Fruit fly (Drosophila melanogaster) whole organism, embryonic: ENCODE measurements around the gene HBS1.

Experiments
- ATbp ChIP-seq: fragments of 200-800 bp; sonication (Bioruptor generic); optimal IDR thresholded peaks from 2 replicates; lab custom pipeline; 2017; ENCODE audit warnings: missing biosample characterization, mild to moderate bottlenecking, missing genetic modification characterization, missing genetic modification reagents
- CG12071 ChIP-seq: fragments of 200-800 bp; sonication (Bioruptor generic); optimal IDR thresholded peaks from 3 replicates; lab custom pipeline; 2018; ENCODE audit warnings: missing biosample characterization, mild to moderate bottlenecking, missing genetic modification characterization
- CG13624 ChIP-seq: fragments of 200-800 bp; sonication (Bioruptor generic); optimal IDR thresholded peaks from 2 replicates; lab custom pipeline; 2016; ENCODE audit warnings: missing biosample characterization, missing genetic modification characterization
- CG13894 ChIP-seq: fragments of 200-800 bp; sonication (Bioruptor generic); optimal IDR thresholded peaks from 3 replicates; lab custom pipeline; 2018; ENCODE audit warnings: missing biosample characterization, mild to moderate bottlenecking, missing genetic modification characterization, moderate library complexity
- CG16813 ChIP-seq: fragments of 200-800 bp; sonication (Bioruptor generic); IDR thresholded peaks from 3 replicates; pipeline ENCODE4 v1.3.6; 2022; ENCODE audit warnings: missing biosample characterization, missing genetic modification characterization; ENCODE audit not compliant: partially characterized antibody
- CG17361 ChIP-seq: fragments of 200-800 bp; sonication (Bioruptor generic); IDR thresholded peaks from 3 replicates; pipeline ENCODE4 v1.3.6; 2022; ENCODE audit warnings: missing biosample characterization, missing genetic modification characterization
- CG18011 ChIP-seq: fragments of 200-800 bp; sonication (Bioruptor generic); optimal IDR thresholded peaks from 2 replicates; lab custom pipeline; 2017; ENCODE audit warnings: missing biosample characterization, missing genetic modification characterization, mild to moderate bottlenecking, moderate library complexity, missing genotype
- CG18764 ChIP-seq: fragments of 200-800 bp; sonication (Bioruptor generic); optimal IDR thresholded peaks from 3 replicates; lab custom pipeline; 2016; ENCODE audit warnings: missing biosample characterization, missing genetic modification characterization
- CG2712 ChIP-seq: fragments of 200-800 bp; optimal IDR thresholded peaks from 3 replicates; lab custom pipeline; 2019; ENCODE audit warnings: missing biosample characterization, mild to moderate bottlenecking, missing genetic modification characterization, moderate library complexity
- CG4404 ChIP-seq: fragments of 200-800 bp; sonication (Bioruptor generic); IDR thresholded peaks from 2 replicates; pipeline ENCODE4 v1.3.6; 2022; ENCODE audit warnings: missing biosample characterization, missing genetic modification characterization
- CG5245 ChIP-seq: fragments of 200-800 bp; sonication (Bioruptor generic); optimal IDR thresholded peaks from 3 replicates; lab custom pipeline; 2016; ENCODE audit warnings: missing biosample characterization, missing genetic modification characterization
- CG6654 ChIP-seq: fragments of 200-800 bp; sonication (Bioruptor generic); optimal IDR thresholded peaks from 2 replicates; lab custom pipeline; 2017; ENCODE audit warnings: missing biosample characterization, mild to moderate bottlenecking, missing genetic modification characterization
- CG6791 ChIP-seq: fragments of 200-800 bp; sonication (Bioruptor generic); IDR thresholded peaks from 3 replicates; pipeline ENCODE4 v1.3.6; 2022; ENCODE audit warnings: missing biosample characterization, missing genetic modification characterization; ENCODE audit not compliant: partially characterized antibody
- CG7839 ChIP-seq: fragments of 200-800 bp; sonication (Bioruptor generic); optimal IDR thresholded peaks from 3 replicates; lab custom pipeline; 2018; ENCODE audit warnings: missing biosample characterization, mild to moderate bottlenecking, missing genetic modification characterization, moderate library complexity
- CG8388 ChIP-seq: fragments of 200-800 bp; sonication (Bioruptor generic); optimal IDR thresholded peaks from 2 replicates; lab custom pipeline; 2019; ENCODE audit warnings: missing biosample characterization, mild to moderate bottlenecking, missing genetic modification characterization, moderate library complexity
- CG9609 ChIP-seq: fragments of 200-800 bp; sonication (Bioruptor generic); optimal IDR thresholded peaks from 3 replicates; lab custom pipeline; 2016; ENCODE audit warnings: missing biosample characterization, missing genetic modification characterization
- D ChIP-seq, 2 experiments: fragments of 200-800 bp in 1 of 2; fragments of >200 bp in 1 of 2; sonication (Bioruptor generic) in 1 of 2; optimal IDR thresholded peaks; 2 replicates in 1 of 2; 3 replicates in 1 of 2; lab custom pipeline; 2017; ENCODE audit warnings: mild to moderate bottlenecking in 1 of 2, missing biosample characterization in 1 of 2, missing genetic modification characterization in 1 of 2, missing genetic modification reagents in 1 of 2
- Dek ChIP-seq: fragments of 200-800 bp; sonication (Bioruptor generic); optimal IDR thresholded peaks from 3 replicates; lab custom pipeline; 2019; ENCODE audit warnings: missing biosample characterization, mild to moderate bottlenecking, missing genetic modification characterization, moderate library complexity
- E2f1 ChIP-seq: fragments of 200-800 bp; sonication (Bioruptor generic); IDR thresholded peaks from 2 replicates; pipeline ENCODE4 v1.3.6; 2022; ENCODE audit warnings: missing biosample characterization, missing genetic modification characterization
- Hr39 ChIP-seq: fragments of >200 bp; optimal IDR thresholded peaks from 2 replicates; lab custom pipeline; 2017
- Max ChIP-seq: fragments of 200-800 bp; sonication (Bioruptor generic); optimal IDR thresholded peaks from 2 replicates; lab custom pipeline; 2016; ENCODE audit warnings: missing biosample characterization, mild to moderate bottlenecking, missing genetic modification characterization
- Mrtf ChIP-seq: fragments of 200-800 bp; sonication (Bioruptor generic); IDR thresholded peaks from 3 replicates; pipeline ENCODE4 v1.3.6; 2022; ENCODE audit warnings: missing biosample characterization, missing genetic modification characterization
- Myb ChIP-seq: fragments of 200-800 bp; sonication (Bioruptor generic); optimal IDR thresholded peaks from 2 replicates; lab custom pipeline; 2016; ENCODE audit warnings: missing biosample characterization, missing genetic modification characterization
- Poxn ChIP-seq: fragments of 200-800 bp; sonication (Bioruptor generic); IDR thresholded peaks from 2 replicates; pipeline ENCODE4 v1.3.6; 2022; ENCODE audit warnings: missing biosample characterization, missing genetic modification characterization
- Spps ChIP-seq: fragments of 200-800 bp; sonication (Bioruptor generic); optimal IDR thresholded peaks from 2 replicates; lab custom pipeline; 2018; ENCODE audit warnings: missing biosample characterization, mild to moderate bottlenecking, missing genetic modification characterization
- ab ChIP-seq: fragments of 200-800 bp; sonication (Bioruptor generic); optimal IDR thresholded peaks from 2 replicates; lab custom pipeline; 2016; ENCODE audit warnings: missing biosample characterization, missing genetic modification characterization
- amos ChIP-seq: fragments of 200-800 bp; sonication (Bioruptor generic); IDR thresholded peaks from 2 replicates; pipeline ENCODE4 v1.3.6; 2022; ENCODE audit warnings: missing biosample characterization, missing genetic modification characterization; ENCODE audit not compliant: partially characterized antibody
- bab2 ChIP-seq: fragments of 200-800 bp; sonication (Bioruptor generic); optimal IDR thresholded peaks from 2 replicates; lab custom pipeline; 2016; ENCODE audit warnings: missing biosample characterization, missing genetic modification characterization
- cato ChIP-seq: fragments of 200-800 bp; sonication (Bioruptor generic); optimal IDR thresholded peaks from 2 replicates; lab custom pipeline; 2016; ENCODE audit warnings: missing biosample characterization, missing genetic modification characterization, borderline replicate concordance
- ci ChIP-seq: fragments of 200-800 bp; sonication (Bioruptor generic); IDR thresholded peaks from 3 replicates; pipeline ENCODE4 v1.3.6; 2022; ENCODE audit warnings: missing biosample characterization, missing genetic modification characterization
- crol ChIP-seq: fragments of 200-800 bp; sonication (Bioruptor generic); IDR thresholded peaks from 2 replicates; pipeline ENCODE4 v1.3.6; 2022; ENCODE audit warnings: missing biosample characterization, missing genetic modification characterization
- danr ChIP-seq: fragments of 200-800 bp; sonication (Bioruptor generic); IDR thresholded peaks from 2 replicates; pipeline ENCODE4 v1.3.6; 2022; ENCODE audit warnings: missing biosample characterization, missing genetic modification characterization
- emc ChIP-seq: fragments of 200-800 bp; sonication (Bioruptor generic); optimal IDR thresholded peaks from 2 replicates; lab custom pipeline; 2016; ENCODE audit warnings: missing biosample characterization, missing genetic modification characterization
- esg ChIP-seq: fragments of 200-800 bp; sonication (Bioruptor generic); conservative IDR thresholded peaks from 2 replicates; pipeline ENCODE4 v1.3.6; 2022; ENCODE audit warnings: missing biosample characterization, missing genetic modification characterization
- fd3F ChIP-seq: fragments of 200-800 bp; sonication (Bioruptor generic); optimal IDR thresholded peaks from 2 replicates; lab custom pipeline; 2018; ENCODE audit warnings: missing biosample characterization, mild to moderate bottlenecking, missing genetic modification characterization, moderate library complexity
- ftz-f1 ChIP-seq: fragments of 200-800 bp; sonication (Bioruptor generic); optimal IDR thresholded peaks from 2 replicates; lab custom pipeline; 2016; ENCODE audit warnings: missing biosample characterization, missing genetic modification characterization
- klu ChIP-seq: fragments of 200-800 bp; sonication (Bioruptor generic); IDR thresholded peaks from 2 replicates; pipeline ENCODE4 v1.3.6; 2022; ENCODE audit warnings: missing biosample characterization, missing genetic modification characterization
- luna ChIP-seq: fragments of 200-800 bp; sonication (Bioruptor generic); optimal IDR thresholded peaks from 2 replicates; lab custom pipeline; 2016; ENCODE audit warnings: missing biosample characterization, missing genetic modification characterization
- onecut ChIP-seq: fragments of 200-800 bp; sonication (Bioruptor generic); IDR thresholded peaks from 2 replicates; pipeline ENCODE4 v1.3.6; 2022; ENCODE audit warnings: missing biosample characterization, missing genetic modification characterization
- sim ChIP-seq: fragments of 200-800 bp; sonication (Bioruptor generic); IDR thresholded peaks from 2 replicates; pipeline ENCODE4 v1.3.6; 2022; ENCODE audit warnings: missing biosample characterization, missing genetic modification characterization
- sisA ChIP-seq: fragments of 200-800 bp; sonication (Bioruptor generic); IDR thresholded peaks from 2 replicates; pipeline ENCODE4 v1.3.6; 2022; ENCODE audit warnings: missing biosample characterization, missing genetic modification characterization
- slp2 ChIP-seq: fragments of 200-800 bp; sonication (Bioruptor generic); optimal IDR thresholded peaks from 2 replicates; lab custom pipeline; 2016; ENCODE audit warnings: missing biosample characterization, missing genetic modification characterization
- stwl ChIP-seq: fragments of 200-800 bp; sonication (Bioruptor generic); optimal IDR thresholded peaks from 3 replicates; lab custom pipeline; 2018; ENCODE audit warnings: missing biosample characterization, mild to moderate bottlenecking, missing genetic modification characterization, moderate library complexity
- tna ChIP-seq: fragments of 200-800 bp; sonication (Bioruptor generic); IDR thresholded peaks from 2 replicates; pipeline ENCODE4 v1.3.6; 2022; ENCODE audit warnings: missing biosample characterization, missing genetic modification characterization; ENCODE audit not compliant: partially characterized antibody
- trh ChIP-seq: fragments of 200-800 bp; sonication (Bioruptor generic); optimal IDR thresholded peaks from 2 replicates; lab custom pipeline; 2016; ENCODE audit warnings: missing biosample characterization, missing genetic modification characterization
- ttk ChIP-seq: fragments of 200-800 bp; sonication (Bioruptor generic); IDR thresholded peaks from 2 replicates; pipeline ENCODE4 v2.1.2; 2022; ENCODE audit warnings: missing biosample characterization, missing genetic modification characterization
- twi ChIP-seq: fragments of 200-800 bp; optimal IDR thresholded peaks from 2 replicates; lab custom pipeline; 2019; ENCODE audit warnings: missing biosample characterization, mild to moderate bottlenecking, missing genetic modification characterization, moderate library complexity
- unpg ChIP-seq: fragments of 200-800 bp; sonication (Bioruptor generic); optimal IDR thresholded peaks from 3 replicates; lab custom pipeline; 2018; ENCODE audit warnings: missing biosample characterization, mild to moderate bottlenecking, missing genetic modification characterization, moderate library complexity
- wdn ChIP-seq: fragments of 200-800 bp; sonication (Bioruptor generic); IDR thresholded peaks from 2 replicates; pipeline ENCODE4 v1.3.6; 2022; ENCODE audit warnings: missing biosample characterization, missing genetic modification characterization
- zen2 ChIP-seq: fragments of 200-800 bp; sonication (Bioruptor generic); IDR thresholded peaks from 3 replicates; pipeline ENCODE4 v1.3.6; 2022; ENCODE audit warnings: missing biosample characterization, missing genetic modification characterization; ENCODE audit not compliant: partially characterized antibody

The HBS1 gene

dm6 chr3L:1876215-1876625, 11.2 kb upstream of the HBS1 start, which contains the start of gene dre4 (continued):
- 0 out of 2 replicates have a peak, but pooled peaks have one; percentile 14 for TF ChIP-seq danr (GFP tag; lab: Robert Waterston, UW)
- TF ChIP-seq bab2, result peak; percentile 52
- TF ChIP-seq CG6654 (GFP tag; lab: Kevin White, UChicago), result peak; percentile 38
- TF ChIP-seq Dek (tag; lab: Kevin White, UChicago), result peak; percentile 57
- peak; percentile 76 for TF ChIP-seq CG7839 (tag; lab: Kevin White, UChicago)
- peak; percentile 88 for TF ChIP-seq stwl (tag; lab: Kevin White, UChicago)
- peak; percentile 89 for TF ChIP-seq CG13624 (GFP tag; lab: Kevin White, UChicago)
- no peak for TF ChIP-seq zen2 (GFP tag; lab: Robert Waterston, UW)
- TF ChIP-seq Hr39 (lab: Kevin White, UChicago), result no peak
- TF ChIP-seq CG9609, result peak; percentile 71
- TF ChIP-seq twi (tag; lab: Kevin White, UChicago), result no peak
- TF ChIP-seq Spps (tag; lab: Kevin White, UChicago), result peak; percentile 67
- TF ChIP-seq CG16813 (GFP tag; lab: Robert Waterston, UW), result 0 out of 3 replicates have a peak, but pooled peaks have one; percentile 39
- TF ChIP-seq ATbp (GFP tag; lab: Kevin White, UChicago), result peak; percentile 51
- TF ChIP-seq sisA (GFP tag; lab: Robert Waterston, UW), result peak; percentile 51; the same call in 1 of the 2 replicates
- TF ChIP-seq ttk (GFP tag; lab: Robert Waterston, UW), result peak; percentile 37; the same call in 1 of the 2 replicates
- no peak for TF ChIP-seq CG4404 (GFP tag; lab: Robert Waterston, UW)
- peak; percentile 49 for TF ChIP-seq CG13894 (tag; lab: Kevin White, UChicago)
- peak; percentile 65 for TF ChIP-seq Max (GFP tag; lab: Kevin White, UChicago)
- no peak for TF ChIP-seq sim (GFP tag; lab: Robert Waterston, UW)
- peak; percentile 68 for TF ChIP-seq CG8388 (GFP tag; lab: Kevin White, UChicago)
- TF ChIP-seq tna, result no peak
- peak; percentile 60 for TF ChIP-seq CG18764 (GFP tag; lab: Kevin White, UChicago)
- TF ChIP-seq cato (GFP tag; lab: Kevin White, UChicago), result peak; percentile 18
- TF ChIP-seq CG17361 (GFP tag; lab: Robert Waterston, UW), result peak; percentile 73
- no peak for TF ChIP-seq emc
- peak; percentile 88 for TF ChIP-seq ci (GFP tag; lab: Robert Waterston, UW)
- peak; percentile 63 for TF ChIP-seq slp2
- TF ChIP-seq fd3F (GFP tag; lab: Kevin White, UChicago), result peak; percentile 34
- peak; percentile 73 for TF ChIP-seq Myb
- TF ChIP-seq klu, result peak; percentile 58; the same call in 1 of the 2 replicates
- TF ChIP-seq crol, result peak; percentile 24; the same call in 1 of the 2 replicates
- TF ChIP-seq Mrtf, result peak; percentile 13; the same call in 1 of the 3 replicates
- peak; percentile 20 for TF ChIP-seq ftz-f1
- no peak for TF ChIP-seq CG6791 (GFP tag; lab: Robert Waterston, UW)
- TF ChIP-seq CG12071 (GFP tag; lab: Kevin White, UChicago), result peak; percentile 17
- peak; percentile 81 for TF ChIP-seq CG2712
- TF ChIP-seq CG18011 (GFP tag; lab: Kevin White, UChicago), result peak; percentile 47
- no peak for TF ChIP-seq D (optimal IDR thresholded peaks at IDR 0.05; lab: Kevin White, UChicago)
- peak; percentile 28 for TF ChIP-seq D (GFP tag; optimal IDR thresholded peaks at IDR 0.05; lab: Kevin White, UChicago)
- peak; percentile 45; the same call in 1 of the 2 replicates for TF ChIP-seq esg (GFP tag; lab: Robert Waterston, UW)
- TF ChIP-seq unpg, result peak; percentile 79
- peak; percentile 40 for TF ChIP-seq ab (GFP tag; lab: Kevin White, UChicago)
- peak; percentile 43 for TF ChIP-seq CG5245 (GFP tag; lab: Kevin White, UChicago)
- TF ChIP-seq luna (GFP tag; lab: Kevin White, UChicago), result peak; percentile 42
- TF ChIP-seq amos, result peak; percentile 62
- peak; percentile 87 for TF ChIP-seq E2f1 (GFP tag; lab: Robert Waterston, UW)
- no peak for TF ChIP-seq trh
- 0 out of 2 replicates have a peak, but pooled peaks have one; percentile 33 for TF ChIP-seq wdn (GFP tag; lab: Robert Waterston, UW)
- no peak for TF ChIP-seq Poxn (GFP tag; lab: Robert Waterston, UW)
- peak; percentile 40; the same call in 1 of the 2 replicates for TF ChIP-seq onecut (GFP tag; lab: Robert Waterston, UW)
